Worm (Caenorhabditis elegans) whole organism, L3 larva: Measurements from ENCODE around the gene F22F7.2.

Source experiments
- ZK546.5 ChIP-seq: sonication (generic microtip); optimal IDR thresholded peaks from 2 replicates; lab custom pipeline; 2017; ENCODE audit warnings: missing biosample characterization, missing genetic modification characterization
- ceh-9 ChIP-seq: sonication (generic microtip); optimal IDR thresholded peaks from 2 replicates; lab custom pipeline; 2018; ENCODE audit warnings: missing biosample characterization, missing genetic modification characterization
- fos-1 ChIP-seq: fragments of 150-350 bp; optimal IDR thresholded peaks from 2 replicates; lab custom pipeline; 2014; ENCODE audit warnings: missing biosample characterization, missing genetic modification characterization
- hmg-11 ChIP-seq: sonication (generic microtip); optimal IDR thresholded peaks from 2 replicates; lab custom pipeline; 2016; ENCODE audit warnings: missing genetic modification characterization, missing compliant biosample characterization
- lin-15B ChIP-seq: fragments of 150-350 bp; optimal IDR thresholded peaks from 2 replicates; lab custom pipeline; 2014; ENCODE audit warnings: missing biosample characterization, missing genetic modification characterization
- mdl-1 ChIP-seq: fragments of 150-350 bp; optimal IDR thresholded peaks from 2 replicates; lab custom pipeline; 2014; ENCODE audit warnings: missing biosample characterization, missing genetic modification characterization
- nfya-1 ChIP-seq: sonication (generic microtip); optimal IDR thresholded peaks from 2 replicates; lab custom pipeline; 2017; ENCODE audit warnings: missing genetic modification characterization, mild to moderate bottlenecking, missing compliant biosample characterization, antibody characterized with exemption, moderate library complexity; ENCODE audit not compliant: insufficient read depth
- nhr-11 ChIP-seq: fragments of 150-350 bp; optimal IDR thresholded peaks from 2 replicates; lab custom pipeline; 2014; ENCODE audit warnings: missing biosample characterization, missing genetic modification characterization
- nhr-25 ChIP-seq: sonication (generic microtip); optimal IDR thresholded peaks from 2 replicates; lab custom pipeline; 2017; ENCODE audit warnings: missing biosample characterization, missing genetic modification characterization
- nhr-76 ChIP-seq: fragments of 150-350 bp; sonication (generic microtip); optimal IDR thresholded peaks from 5 replicates; lab custom pipeline; 2014; ENCODE audit warnings: missing biosample characterization, missing genetic modification characterization
- pha-4 ChIP-seq: fragments of 150-350 bp; optimal IDR thresholded peaks from 2 replicates; lab custom pipeline; 2014; ENCODE audit warnings: missing biosample characterization, missing genetic modification reagents, missing genetic modification characterization
- snpc-4 ChIP-seq: fragments of 150-350 bp; optimal IDR thresholded peaks from 2 replicates; lab custom pipeline; 2014; ENCODE audit warnings: missing biosample characterization, missing genetic modification characterization
- ztf-11 ChIP-seq: fragments of 150-350 bp; optimal IDR thresholded peaks from 2 replicates; lab custom pipeline; 2014; ENCODE audit warnings: missing biosample characterization, missing genetic modification characterization

DNA sequence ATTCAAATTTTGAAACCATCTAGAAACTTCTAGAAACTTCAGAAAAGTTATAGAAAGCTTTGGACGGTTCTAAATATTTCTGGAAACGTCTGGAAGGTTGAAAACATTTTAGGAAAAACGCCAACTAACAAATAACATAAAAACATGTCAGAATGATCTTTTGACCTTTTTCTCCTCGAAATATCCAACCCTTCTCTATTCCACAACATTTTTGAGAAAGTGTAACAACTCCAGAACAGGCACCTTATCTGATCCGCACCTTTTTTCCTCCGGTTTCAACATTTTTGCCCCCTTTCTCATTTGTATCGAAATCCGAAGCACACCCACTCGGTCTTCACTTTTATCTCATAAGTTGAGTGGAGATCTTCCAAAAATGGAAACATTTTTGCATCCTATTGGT, 12.2 kb upstream of the F22F7.2 start, which contains the start of gene F22F7.3:
- TF ChIP-seq nhr-11 (tag; lab: Kevin White, UChicago) = no peak
- no peak for TF ChIP-seq snpc-4
- no peak for TF ChIP-seq ZK546.5
- no peak for TF ChIP-seq nfya-1 (tag; lab: Kevin White, UChicago)
- no peak for TF ChIP-seq nhr-25 (tag; lab: Kevin White, UChicago)
- no peak for TF ChIP-seq fos-1
- TF ChIP-seq ceh-9 (tag; lab: Kevin White, UChicago) = no peak
- TF ChIP-seq hmg-11 (tag; lab: Kevin White, UChicago) = no peak
- no peak for TF ChIP-seq lin-15B (tag; lab: Kevin White, UChicago)
- no peak for TF ChIP-seq ztf-11
- no peak for TF ChIP-seq nhr-76
- no peak for TF ChIP-seq mdl-1 (tag; lab: Kevin White, UChicago)
- TF ChIP-seq pha-4 = no peak
